Worm (Caenorhabditis elegans) whole organism, L1 larva: Measurements from ENCODE around the gene T04B2.3.

ENCODE experiments used
- C04F5.9 ChIP-seq: sonication (generic microtip); optimal IDR thresholded peaks from 2 replicates; lab custom pipeline; 2016; ENCODE audit warnings: missing genetic modification characterization, missing compliant biosample characterization
- aly-2 ChIP-seq: fragments of 150-350 bp; optimal IDR thresholded peaks from 2 replicates; lab custom pipeline; 2014; ENCODE audit warnings: missing biosample characterization, missing genetic modification characterization
- ama-1 ChIP-seq: fragments of 150-350 bp; optimal IDR thresholded peaks from 2 replicates; lab custom pipeline; 2014
- ceh-82 ChIP-seq, 3 experiments: fragments of 150-350 bp in 1 of 3; sonication (generic microtip) in 2 of 3; optimal IDR thresholded peaks; 2 replicates each; lab custom pipeline; 2014 to 2017; ENCODE audit warnings: missing biosample characterization in 3 of 3, missing genetic modification characterization in 3 of 3
- lin-39 ChIP-seq: fragments of 150-350 bp; optimal IDR thresholded peaks from 2 replicates; lab custom pipeline; 2014; ENCODE audit warnings: missing biosample characterization, missing genetic modification reagents, missing genetic modification characterization
- nhr-12 ChIP-seq: sonication (generic microtip); optimal IDR thresholded peaks from 2 replicates; lab custom pipeline; 2017; ENCODE audit warnings: missing biosample characterization, missing genetic modification characterization
- nhr-237 ChIP-seq: fragments of 150-350 bp; optimal IDR thresholded peaks from 2 replicates; lab custom pipeline; 2014; ENCODE audit warnings: missing biosample characterization, missing genetic modification characterization
- snpc-4 ChIP-seq: fragments of 150-350 bp; optimal IDR thresholded peaks from 2 replicates; lab custom pipeline; 2014; ENCODE audit warnings: missing biosample characterization, missing genetic modification characterization
- unc-62 ChIP-seq: fragments of 150-350 bp; optimal IDR thresholded peaks from 2 replicates; lab custom pipeline; 2014; ENCODE audit warnings: missing biosample characterization, missing genetic modification reagents, missing genetic modification characterization
- zag-1 ChIP-seq: fragments of 150-350 bp; optimal IDR thresholded peaks from 2 replicates; lab custom pipeline; 2014; ENCODE audit warnings: missing biosample characterization, missing genetic modification characterization
- zip-4 ChIP-seq: fragments of 200-800 bp; sonication (Bioruptor generic); optimal IDR thresholded peaks from 2 replicates; lab custom pipeline; 2018; ENCODE audit warnings: mild to moderate bottlenecking, missing genetic modification characterization, moderate library complexity, missing compliant biosample characterization

DNA sequence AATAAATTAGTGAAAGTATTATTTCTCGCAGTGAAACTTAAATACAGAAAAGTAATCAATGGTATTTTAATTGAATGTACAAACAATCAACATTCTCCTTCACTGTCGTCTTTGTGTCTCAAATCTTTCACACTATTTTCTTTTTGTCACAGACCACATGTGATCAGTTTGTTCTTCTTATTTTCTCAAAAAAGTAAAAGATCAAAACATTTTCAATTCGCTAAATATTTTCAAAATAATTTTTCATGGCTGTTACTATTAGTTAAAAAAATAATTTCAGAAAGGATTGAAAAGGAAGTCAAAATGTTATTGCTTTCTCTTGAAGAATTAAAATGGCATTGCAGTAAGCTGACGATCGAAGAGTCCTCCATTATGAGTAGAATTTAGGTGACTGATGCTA, 6.4 kb upstream of the T04B2.3 start, which contains the start of gene dhs-31:
- TF ChIP-seq nhr-12 (tag; lab: Kevin White, UChicago): no peak
- no peak for TF ChIP-seq nhr-237 (tag; lab: Kevin White, UChicago)
- TF ChIP-seq lin-39: no peak
- no peak for TF ChIP-seq aly-2 (tag; lab: Kevin White, UChicago)
- no peak for TF ChIP-seq zag-1 (tag; lab: Kevin White, UChicago)
- TF ChIP-seq ama-1: no peak
- TF ChIP-seq C04F5.9 (tag; lab: Kevin White, UChicago): no peak
- TF ChIP-seq zip-4: no peak
- TF ChIP-seq ceh-82 (tag; optimal IDR thresholded peaks at IDR 0.05; lab: Kevin White, UChicago): no peak
- TF ChIP-seq unc-62 (GFP tag; lab: Kevin White, UChicago): no peak
- TF ChIP-seq snpc-4 (tag; lab: Kevin White, UChicago): no peak
